Fruit fly (Drosophila melanogaster) whole organism, embryonic: ENCODE results near the gene CG8349.

Experiments used
- Aef1 ChIP-seq: fragments of 200-800 bp; sonication (Bioruptor generic); IDR thresholded peaks from 3 replicates; pipeline ENCODE4 v1.3.6; 2022; ENCODE audit warnings: missing biosample characterization, missing genetic modification characterization
- BEAF-32 ChIP-seq: fragments of 200-800 bp; sonication (Bioruptor generic); optimal IDR thresholded peaks from 3 replicates; lab custom pipeline; 2017; ENCODE audit warnings: missing biosample characterization, missing genetic modification characterization, mild to moderate bottlenecking, moderate library complexity, missing genetic modification reagents
- Bteb2 ChIP-seq: fragments of 200-800 bp; sonication (Bioruptor generic); optimal IDR thresholded peaks from 2 replicates; lab custom pipeline; 2016; ENCODE audit warnings: missing biosample characterization, missing genetic modification characterization
- CG10274 ChIP-seq: fragments of 200-800 bp; sonication (Bioruptor generic); optimal IDR thresholded peaks from 3 replicates; lab custom pipeline; 2017; ENCODE audit warnings: missing biosample characterization, mild to moderate bottlenecking, missing genetic modification characterization
- CG10565 ChIP-seq: fragments of 200-800 bp; sonication (Bioruptor generic); optimal IDR thresholded peaks from 3 replicates; lab custom pipeline; 2016; ENCODE audit warnings: missing biosample characterization, mild to moderate bottlenecking, missing genetic modification characterization
- CG11093 ChIP-seq: fragments of 200-800 bp; sonication (Bioruptor generic); IDR thresholded peaks from 3 replicates; pipeline ENCODE4 v1.3.6; 2022; ENCODE audit warnings: missing biosample characterization, missing genetic modification characterization
- CG11504 ChIP-seq: fragments of 200-800 bp; sonication (Bioruptor generic); optimal IDR thresholded peaks from 3 replicates; lab custom pipeline; 2019; ENCODE audit warnings: missing biosample characterization, mild to moderate bottlenecking, missing genetic modification characterization, moderate library complexity
- CG12071 ChIP-seq: fragments of 200-800 bp; sonication (Bioruptor generic); optimal IDR thresholded peaks from 3 replicates; lab custom pipeline; 2018; ENCODE audit warnings: missing biosample characterization, mild to moderate bottlenecking, missing genetic modification characterization
- CG13296 ChIP-seq: fragments of 200-800 bp; sonication (Bioruptor generic); optimal IDR thresholded peaks from 3 replicates; lab custom pipeline; 2018; ENCODE audit warnings: missing biosample characterization, mild to moderate bottlenecking, missing genetic modification characterization
- CG14441 ChIP-seq: fragments of 200-800 bp; sonication (Bioruptor generic); IDR thresholded peaks from 2 replicates; pipeline ENCODE4 v1.3.6; 2022; ENCODE audit warnings: missing biosample characterization, missing genetic modification characterization
- CG14710 ChIP-seq: fragments of 200-800 bp; sonication (Bioruptor generic); optimal IDR thresholded peaks from 3 replicates; lab custom pipeline; 2019; ENCODE audit warnings: missing biosample characterization, mild to moderate bottlenecking, missing genetic modification characterization, moderate library complexity
- CG14965 ChIP-seq: fragments of 200-800 bp; sonication (Bioruptor generic); optimal IDR thresholded peaks from 2 replicates; lab custom pipeline; 2016; ENCODE audit warnings: missing biosample characterization, missing genetic modification characterization, borderline replicate concordance
- CG1529 ChIP-seq: fragments of 200-800 bp; sonication (Bioruptor generic); optimal IDR thresholded peaks from 3 replicates; lab custom pipeline; 2018; ENCODE audit warnings: missing biosample characterization, missing genetic modification characterization
- CG1647 ChIP-seq: fragments of 200-800 bp; sonication (Bioruptor generic); optimal IDR thresholded peaks from 3 replicates; lab custom pipeline; 2016; ENCODE audit warnings: missing biosample characterization, missing genetic modification characterization
- CG17359 ChIP-seq: fragments of 200-800 bp; sonication (Bioruptor generic); optimal IDR thresholded peaks from 3 replicates; lab custom pipeline; 2018; ENCODE audit warnings: missing biosample characterization, mild to moderate bottlenecking, missing genetic modification characterization, moderate library complexity
- CG17568 ChIP-seq: fragments of 200-800 bp; sonication (Bioruptor generic); optimal IDR thresholded peaks from 2 replicates; lab custom pipeline; 2018; ENCODE audit warnings: missing biosample characterization, mild to moderate bottlenecking, missing genetic modification characterization, moderate library complexity
- CG18764 ChIP-seq: fragments of 200-800 bp; sonication (Bioruptor generic); optimal IDR thresholded peaks from 3 replicates; lab custom pipeline; 2016; ENCODE audit warnings: missing biosample characterization, missing genetic modification characterization
- CG30020 ChIP-seq: fragments of 200-800 bp; optimal IDR thresholded peaks from 2 replicates; lab custom pipeline; 2019; ENCODE audit warnings: missing biosample characterization, mild to moderate bottlenecking, missing genetic modification characterization, moderate library complexity
- CG4328 ChIP-seq: fragments of 200-800 bp; sonication (Bioruptor generic); optimal IDR thresholded peaks from 3 replicates; lab custom pipeline; 2017; ENCODE audit warnings: missing biosample characterization, missing genetic modification reagents, missing genetic modification characterization
- CG4424 ChIP-seq: fragments of 200-800 bp; sonication (Bioruptor generic); optimal IDR thresholded peaks from 3 replicates; lab custom pipeline; 2016; ENCODE audit warnings: missing biosample characterization, missing genetic modification characterization
- CG4707 ChIP-seq: fragments of 200-800 bp; sonication (Bioruptor generic); optimal IDR thresholded peaks from 2 replicates; lab custom pipeline; 2018; ENCODE audit warnings: missing biosample characterization, mild to moderate bottlenecking, missing genetic modification characterization, moderate library complexity
- CHES-1-like ChIP-seq: fragments of 200-800 bp; sonication (Bioruptor generic); optimal IDR thresholded peaks from 2 replicates; lab custom pipeline; 2016; ENCODE audit warnings: missing biosample characterization, missing genetic modification characterization
- CTCF ChIP-seq: fragments of 200-800 bp; sonication (Bioruptor generic); optimal IDR thresholded peaks from 2 replicates; lab custom pipeline; 2017; ENCODE audit warnings: missing biosample characterization, mild to moderate bottlenecking, missing genetic modification characterization, moderate library complexity
- ERR ChIP-seq: fragments of 200-800 bp; sonication (Bioruptor generic); optimal IDR thresholded peaks from 2 replicates; lab custom pipeline; 2016; ENCODE audit warnings: missing biosample characterization, missing genetic modification characterization
- Hmr ChIP-seq: fragments of 200-800 bp; sonication (Bioruptor generic); optimal IDR thresholded peaks from 3 replicates; lab custom pipeline; 2017; ENCODE audit warnings: mild to moderate bottlenecking, missing biosample characterization, missing genetic modification reagents, missing genetic modification characterization
- Hsf ChIP-seq: fragments of 200-800 bp; sonication (Bioruptor generic); optimal IDR thresholded peaks from 3 replicates; lab custom pipeline; 2016; ENCODE audit warnings: missing biosample characterization, missing genetic modification characterization
- Lhr ChIP-seq: fragments of 200-800 bp; sonication (Bioruptor generic); optimal IDR thresholded peaks from 3 replicates; lab custom pipeline; 2017; ENCODE audit warnings: mild to moderate bottlenecking, missing biosample characterization, missing genetic modification reagents, missing genetic modification characterization
- Med ChIP-seq: fragments of 200-800 bp; sonication (Bioruptor generic); peaks from one replicate; lab custom pipeline; 2016; ENCODE audit warnings: missing biosample characterization, missing genetic modification characterization, mild to moderate bottlenecking, inconsistent platforms, moderate library complexity
- Nf-YB ChIP-seq: fragments of 200-800 bp; sonication (Bioruptor generic); optimal IDR thresholded peaks from 3 replicates; lab custom pipeline; 2019; ENCODE audit warnings: missing biosample characterization, mild to moderate bottlenecking, missing genetic modification characterization, moderate library complexity
- Pdp1 ChIP-seq, 2 experiments: fragments of 200-800 bp; sonication (Bioruptor generic); optimal IDR thresholded peaks; 3 replicates each; lab custom pipeline; 2016; ENCODE audit warnings: missing biosample characterization in 2 of 2, missing genetic modification characterization in 2 of 2, mild to moderate bottlenecking in 1 of 2, moderate library complexity in 1 of 2
- Sox102F ChIP-seq: fragments of 200-800 bp; sonication (Bioruptor generic); optimal IDR thresholded peaks from 2 replicates; lab custom pipeline; 2018; ENCODE audit warnings: missing biosample characterization, mild to moderate bottlenecking, missing genetic modification characterization, moderate library complexity
- Sry-β ChIP-seq: fragments of 200-800 bp; sonication (Bioruptor generic); optimal IDR thresholded peaks from 2 replicates; lab custom pipeline; 2018; ENCODE audit warnings: missing biosample characterization, mild to moderate bottlenecking, missing genetic modification characterization, moderate library complexity
- Tbp ChIP-seq: fragments of >200 bp; optimal IDR thresholded peaks from 2 replicates; lab custom pipeline; 2018; ENCODE audit warnings: missing biosample characterization, missing genetic modification characterization
- amos ChIP-seq: fragments of 200-800 bp; sonication (Bioruptor generic); IDR thresholded peaks from 2 replicates; pipeline ENCODE4 v1.3.6; 2022; ENCODE audit warnings: missing biosample characterization, missing genetic modification characterization; ENCODE audit not compliant: partially characterized antibody
- dm ChIP-seq: fragments of 200-800 bp; sonication (Bioruptor generic); optimal IDR thresholded peaks from 3 replicates; lab custom pipeline; 2016; ENCODE audit warnings: missing biosample characterization, missing genetic modification characterization
- ewg ChIP-seq: fragments of 200-800 bp; sonication (Bioruptor generic); optimal IDR thresholded peaks from 3 replicates; lab custom pipeline; 2017; ENCODE audit warnings: mild to moderate bottlenecking, missing biosample characterization, missing genetic modification reagents, missing genetic modification characterization
- gcm ChIP-seq: fragments of 200-800 bp; sonication (Bioruptor generic); optimal IDR thresholded peaks from 2 replicates; lab custom pipeline; 2019; ENCODE audit warnings: missing biosample characterization, mild to moderate bottlenecking, missing genetic modification characterization, moderate library complexity
- h ChIP-seq: fragments of >200 bp; optimal IDR thresholded peaks from 2 replicates; lab custom pipeline; 2017
- her ChIP-seq: fragments of 200-800 bp; sonication (Bioruptor generic); optimal IDR thresholded peaks from 2 replicates; lab custom pipeline; 2016; ENCODE audit warnings: missing biosample characterization, missing genetic modification characterization
- insv ChIP-seq, 2 experiments: fragments of 200-800 bp; sonication (Bioruptor generic); optimal IDR thresholded peaks; 3 replicates each; lab custom pipeline; 2016 to 2018; ENCODE audit warnings: missing biosample characterization in 2 of 2, missing genetic modification characterization in 2 of 2
- lilli ChIP-seq: fragments of 200-800 bp; sonication (Bioruptor generic); optimal IDR thresholded peaks from 3 replicates; lab custom pipeline; 2016; ENCODE audit warnings: missing biosample characterization, missing genetic modification characterization
- maf-S ChIP-seq: fragments of 200-800 bp; sonication (Bioruptor generic); optimal IDR thresholded peaks from 2 replicates; lab custom pipeline; 2016; ENCODE audit warnings: missing biosample characterization, missing genetic modification characterization
- pho ChIP-seq: fragments of 200-800 bp; sonication (Bioruptor generic); optimal IDR thresholded peaks from 2 replicates; lab custom pipeline; 2016; ENCODE audit warnings: missing biosample characterization, missing genetic modification characterization
- pros ChIP-seq: fragments of 200-800 bp; sonication (Bioruptor generic); optimal IDR thresholded peaks from 3 replicates; lab custom pipeline; 2019; ENCODE audit warnings: missing biosample characterization, mild to moderate bottlenecking, missing genetic modification characterization, moderate library complexity
- rib ChIP-seq: fragments of 200-800 bp; sonication (Bioruptor generic); IDR thresholded peaks from 2 replicates; pipeline ENCODE4 v1.3.6; 2022; ENCODE audit warnings: missing biosample characterization, missing genetic modification characterization
- sens ChIP-seq: fragments of 200-800 bp; sonication (Bioruptor generic); peaks from one replicate; lab custom pipeline; 2016; ENCODE audit warnings: missing biosample characterization, missing genetic modification characterization
- seq ChIP-seq: fragments of 200-800 bp; sonication (Bioruptor generic); IDR thresholded peaks from 2 replicates; pipeline ENCODE4 v1.3.6; 2022; ENCODE audit warnings: missing biosample characterization, missing genetic modification characterization
- sob ChIP-seq: fragments of 200-800 bp; sonication (Bioruptor generic); IDR thresholded peaks from 2 replicates; pipeline ENCODE4 v1.3.6; 2022; ENCODE audit warnings: missing biosample characterization, missing genetic modification characterization
- sqz ChIP-seq: fragments of 200-800 bp; sonication (Bioruptor generic); optimal IDR thresholded peaks from 3 replicates; lab custom pipeline; 2018; ENCODE audit warnings: missing biosample characterization, mild to moderate bottlenecking, missing genetic modification characterization
- tio ChIP-seq: fragments of 200-800 bp; sonication (Bioruptor generic); optimal IDR thresholded peaks from 2 replicates; lab custom pipeline; 2017; ENCODE audit warnings: missing biosample characterization, missing genetic modification characterization, inconsistent platforms
- trem ChIP-seq: fragments of 200-800 bp; optimal IDR thresholded peaks from 3 replicates; lab custom pipeline; 2019; ENCODE audit warnings: missing biosample characterization, mild to moderate bottlenecking, missing genetic modification characterization, moderate library complexity

CG8349 gene

DNA sequence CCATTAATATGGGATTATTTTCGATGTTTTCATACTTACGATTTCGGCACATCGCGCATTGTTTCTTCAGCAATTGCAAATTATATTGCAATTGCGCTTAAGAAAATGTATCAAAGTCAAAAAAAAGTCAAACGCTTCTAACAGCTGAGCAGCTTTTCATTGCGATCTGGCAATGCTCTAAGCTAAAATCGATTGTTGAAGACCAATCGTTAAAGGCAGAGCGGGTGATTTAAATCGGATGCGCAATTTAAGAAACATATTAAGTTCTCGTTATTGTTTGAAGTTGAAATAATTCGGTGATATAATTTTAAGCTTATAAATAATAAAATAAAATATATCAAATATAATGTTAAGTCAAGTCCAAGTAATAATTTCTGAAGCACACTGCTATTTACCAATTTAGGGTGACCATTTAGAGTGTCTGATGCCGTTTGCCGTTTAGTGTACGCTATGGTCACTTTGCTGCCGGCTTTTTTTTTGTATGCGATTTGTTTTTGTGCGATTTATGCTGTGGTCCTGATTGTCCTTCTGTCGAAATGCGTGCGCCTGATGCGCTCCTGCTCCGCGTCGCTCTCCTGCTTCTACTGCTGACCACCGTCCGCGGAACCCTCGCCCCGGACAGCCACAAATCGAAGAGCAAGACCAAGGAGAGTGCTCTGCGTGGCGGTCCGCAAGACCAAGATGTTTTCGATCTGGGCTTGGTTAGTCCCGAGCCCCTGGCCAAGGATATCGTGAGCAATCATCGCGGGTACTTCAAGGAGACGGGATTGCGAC, 18.8 kb upstream of the CG8349 start, which contains the start of the genes CG8475 and CG8460 (continued):
- TF ChIP-seq Hmr (GFP tag; lab: Kevin White, UChicago), result no peak
- no peak for TF ChIP-seq CG10274 (GFP tag; lab: Kevin White, UChicago)
- no peak for TF ChIP-seq Hsf (GFP tag; lab: Kevin White, UChicago)
- no peak for TF ChIP-seq sens (GFP tag; lab: Kevin White, UChicago)
- peak; percentile 97 for TF ChIP-seq sqz (GFP tag; lab: Kevin White, UChicago)
- TF ChIP-seq Lhr (GFP tag; lab: Kevin White, UChicago), result no peak
- peak; percentile 83 for TF ChIP-seq ERR
- TF ChIP-seq Nf-YB (GFP tag; lab: Kevin White, UChicago), result no peak
- TF ChIP-seq CG4707, result no peak
- TF ChIP-seq CG4424 (GFP tag; lab: Kevin White, UChicago), result no peak
- peak; percentile 70 for TF ChIP-seq Med (GFP tag; lab: Kevin White, UChicago)
- TF ChIP-seq CG14441 (GFP tag; lab: Robert Waterston, UW), result no peak
- no peak for TF ChIP-seq CTCF (GFP tag; lab: Kevin White, UChicago)
- TF ChIP-seq CG11504, result no peak
- TF ChIP-seq sob (GFP tag; lab: Robert Waterston, UW), result no peak
- TF ChIP-seq CG11093 (GFP tag; lab: Robert Waterston, UW), result no peak
- TF ChIP-seq h (lab: Kevin White, UChicago), result no peak
- TF ChIP-seq tio (GFP tag; lab: Kevin White, UChicago), result no peak
- no peak for TF ChIP-seq Aef1 (GFP tag; lab: Robert Waterston, UW)
- TF ChIP-seq lilli, result no peak
- no peak for TF ChIP-seq rib (GFP tag; lab: Robert Waterston, UW)
- TF ChIP-seq CG13296 (GFP tag; lab: Kevin White, UChicago), result no peak
- TF ChIP-seq trem (tag; lab: Kevin White, UChicago), result peak; percentile 32
- no peak for TF ChIP-seq ewg (GFP tag; lab: Kevin White, UChicago)
- no peak for TF ChIP-seq seq
- no peak for TF ChIP-seq CG1529 (GFP tag; lab: Kevin White, UChicago)
- no peak for TF ChIP-seq maf-S (GFP tag; lab: Kevin White, UChicago)
- peak; percentile 45 for TF ChIP-seq BEAF-32 (GFP tag; lab: Kevin White, UChicago)
- no peak for TF ChIP-seq CG17568 (GFP tag; lab: Kevin White, UChicago)
- no peak for TF ChIP-seq pho

DNA sequence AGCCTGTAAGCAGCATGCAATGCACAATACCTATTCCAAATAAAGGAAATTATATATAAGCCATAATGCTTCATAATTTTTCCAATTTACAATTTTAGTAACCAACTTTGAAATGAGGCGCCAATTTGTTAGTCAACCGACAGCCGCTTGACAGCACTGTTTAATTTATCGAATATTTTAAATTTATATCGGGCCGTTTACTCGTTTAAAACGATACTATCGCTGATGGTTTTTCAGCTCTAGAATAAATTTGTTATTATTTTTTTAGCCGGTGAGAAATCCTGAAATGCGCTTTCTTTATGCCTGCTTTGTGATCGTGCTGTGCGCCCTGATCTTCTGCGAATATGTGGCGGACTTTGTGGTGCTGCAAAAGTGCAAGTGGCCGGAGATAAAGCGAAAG, 17.0 kb upstream of the CG8349 start, which contains the start of gene PGAP5:
Gene PGAP5, plus strand, starts transcription at position 126 of the 400 bp plus-strand sequence.
- TF ChIP-seq Tbp (GFP tag; lab: Kevin White, UChicago) (no peak), CG14710 (tag; lab: Kevin White, UChicago) (peak; percentile 56), CG4328 (GFP tag; lab: Kevin White, UChicago) (no peak), dm (GFP tag; lab: Kevin White, UChicago) (no peak), Pdp1 (GFP tag; optimal IDR thresholded peaks at IDR 0.05; lab: Kevin White, UChicago) (peak in 1 of 2 experiments; percentile 54), pros (GFP tag; lab: Kevin White, UChicago) (no peak), CG12071 (GFP tag; lab: Kevin White, UChicago) (no peak), amos (GFP tag; lab: Robert Waterston, UW) (peak; percentile 97), Sry-β (GFP tag; lab: Kevin White, UChicago) (no peak), CG17359 (tag; lab: Kevin White, UChicago) (no peak), CG18764 (no peak), Sox102F (GFP tag; lab: Kevin White, UChicago) (no peak), her (no peak), CG10565 (GFP tag; lab: Kevin White, UChicago) (no peak), Bteb2 (GFP tag; lab: Kevin White, UChicago) (no peak), gcm (GFP tag; lab: Kevin White, UChicago) (no peak), CG30020 (tag; lab: Kevin White, UChicago) (no peak), insv (GFP tag; optimal IDR thresholded peaks at IDR 0.05; lab: Kevin White, UChicago) (no peak), CHES-1-like (GFP tag; lab: Kevin White, UChicago) (peak; percentile 26), CG14965 (GFP tag; lab: Kevin White, UChicago) (no peak), CG1647 (GFP tag; lab: Kevin White, UChicago) (no peak), CG17568 (GFP tag; lab: Kevin White, UChicago) (no peak), seq (no peak)
